Worm (Caenorhabditis elegans) whole organism, L1 larva: ENCODE data around the gene nspg-4.

Experiments
- F16B12.6 ChIP-seq: fragments of 150-350 bp; optimal IDR thresholded peaks from 2 replicates; lab custom pipeline; 2014; ENCODE audit warnings: missing biosample characterization, missing genetic modification characterization
- alr-1 ChIP-seq: fragments of 200-800 bp; sonication (Bioruptor generic); optimal IDR thresholded peaks from 2 replicates; lab custom pipeline; 2018; ENCODE audit warnings: borderline replicate concordance, mild to moderate bottlenecking, missing genetic modification characterization, missing compliant biosample characterization
- aly-2 ChIP-seq: fragments of 150-350 bp; optimal IDR thresholded peaks from 2 replicates; lab custom pipeline; 2014; ENCODE audit warnings: missing biosample characterization, missing genetic modification characterization
- egl-13 ChIP-seq: sonication (generic microtip); optimal IDR thresholded peaks from 2 replicates; lab custom pipeline; 2016; ENCODE audit warnings: missing genotype, missing genetic modification reagents, missing genetic modification characterization, missing compliant biosample characterization
- lin-15B ChIP-seq: fragments of 150-350 bp; sonication (generic microtip); optimal IDR thresholded peaks from 3 replicates; lab custom pipeline; 2014; ENCODE audit warnings: missing biosample characterization, missing genetic modification characterization
- nhr-11 ChIP-seq: fragments of 150-350 bp; optimal IDR thresholded peaks from 2 replicates; lab custom pipeline; 2014; ENCODE audit warnings: missing biosample characterization, missing genetic modification characterization
- skn-1 ChIP-seq: fragments of 150-350 bp; optimal IDR thresholded peaks from 2 replicates; lab custom pipeline; 2014; ENCODE audit warnings: missing biosample characterization, missing genetic modification characterization
- snpc-4 ChIP-seq: fragments of 150-350 bp; optimal IDR thresholded peaks from 2 replicates; lab custom pipeline; 2014; ENCODE audit warnings: missing biosample characterization, missing genetic modification characterization
- ztf-11 ChIP-seq, 2 experiments: sonication (generic microtip); optimal IDR thresholded peaks; 2 replicates each; lab custom pipeline; 2016 to 2017; ENCODE audit warnings: missing genetic modification characterization in 2 of 2, missing biosample characterization in 1 of 2, missing compliant biosample characterization in 1 of 2

ce11 chrX:3385362-3385761 is 35.2 kb upstream of the nspg-4 start, which contains the start of gene acp-1:
- TF ChIP-seq F16B12.6 (tag; lab: Kevin White, UChicago) (no peak), snpc-4 (no peak), lin-15B (tag; lab: Kevin White, UChicago) (no peak), skn-1 (tag; lab: Kevin White, UChicago) (no peak), aly-2 (tag; lab: Kevin White, UChicago) (no peak), alr-1 (no peak), ztf-11 (tag; optimal IDR thresholded peaks at IDR 0.05; lab: Kevin White, UChicago) (no peak), egl-13 (tag; lab: Kevin White, UChicago) (no peak), nhr-11 (tag; lab: Kevin White, UChicago) (no peak)
